Fruit fly (Drosophila melanogaster): Measurements from ENCODE around the gene robl37BC.

The robl37BC gene

DNA sequence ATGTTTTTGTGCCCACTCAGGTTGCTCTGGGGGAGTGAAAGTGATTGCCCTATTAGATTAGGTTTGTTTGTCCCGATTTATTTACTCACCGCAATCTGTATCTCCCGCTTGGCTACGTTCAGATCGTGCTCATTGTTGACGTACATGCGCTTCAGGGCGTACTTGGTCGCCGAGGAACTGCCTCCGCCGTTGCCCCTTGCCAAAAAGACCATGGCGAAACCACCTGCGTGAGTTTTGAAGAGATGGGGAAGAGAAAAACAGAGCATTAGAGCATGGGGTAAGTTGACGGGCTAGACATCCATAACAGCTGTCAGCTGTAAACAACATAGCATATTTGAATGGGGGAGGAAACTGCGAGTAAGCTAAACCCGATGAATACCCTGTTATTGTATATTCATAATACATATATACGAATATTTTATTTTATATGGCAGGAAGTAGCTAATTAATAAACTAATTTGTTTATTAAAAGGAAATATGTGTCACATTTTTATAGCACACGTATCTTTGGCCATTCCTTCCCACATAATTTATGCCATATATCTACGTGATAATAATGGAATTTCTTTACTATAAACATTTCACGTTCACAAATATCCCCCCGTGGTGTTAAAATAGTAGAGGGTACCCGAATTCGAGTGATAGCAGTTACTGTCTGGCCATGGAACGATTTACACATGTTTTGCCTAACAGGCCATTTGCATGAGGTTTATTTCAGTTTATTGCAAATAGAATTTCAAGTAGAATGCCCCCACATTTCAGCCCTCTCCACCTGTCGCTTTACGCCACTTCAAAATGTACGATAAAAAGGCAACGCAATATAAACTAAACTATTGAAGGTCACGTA, 45.1 kb upstream of the robl37BC start (continued):
- no peak for TF ChIP-seq CG12155 (GFP tag; optimal IDR thresholded peaks at IDR 0.05)
- no peak for TF ChIP-seq CG4282 (GFP tag; optimal IDR thresholded peaks at IDR 0.05)
- TF ChIP-seq da (GFP tag; optimal IDR thresholded peaks at IDR 0.05), result no peak
- TF ChIP-seq CG17912 (GFP tag; optimal IDR thresholded peaks at IDR 0.05), result no peak
- TF ChIP-seq CG4617 (GFP tag; optimal IDR thresholded peaks at IDR 0.05; ENCODE audit: borderline replicate concordance), result no peak
- TF ChIP-seq insv (GFP tag; optimal IDR thresholded peaks at IDR 0.05), result no peak
- TF ChIP-seq tx (GFP tag; optimal IDR thresholded peaks at IDR 0.05), result no peak
- no peak for TF ChIP-seq CG30020 (tag; optimal IDR thresholded peaks at IDR 0.05)
- no peak for TF ChIP-seq exex (tag; optimal IDR thresholded peaks at IDR 0.05)
- TF ChIP-seq CG1792 (GFP tag; optimal IDR thresholded peaks at IDR 0.05), result no peak
- no peak for TF ChIP-seq CG5180 (GFP tag; optimal IDR thresholded peaks at IDR 0.05)
- no peak for TF ChIP-seq CG4854 (GFP tag; optimal IDR thresholded peaks at IDR 0.05)
- TF ChIP-seq bigmax (GFP tag; optimal IDR thresholded peaks at IDR 0.05), result no peak
- peak; percentile 47 for TF ChIP-seq Hmr (GFP tag; optimal IDR thresholded peaks at IDR 0.05)
- no peak for TF ChIP-seq CG31441 (GFP tag; IDR thresholded peaks at IDR 0.05)
- TF ChIP-seq CG3407 (GFP tag; optimal IDR thresholded peaks at IDR 0.05), result no peak
- no peak for TF ChIP-seq Stat92E (GFP tag; optimal IDR thresholded peaks at IDR 0.05)
- no peak for TF ChIP-seq H15 (GFP tag; IDR thresholded peaks at IDR 0.05)
- no peak for TF ChIP-seq her (GFP tag; optimal IDR thresholded peaks at IDR 0.05)
- no peak for TF ChIP-seq CG10431 (GFP tag; optimal IDR thresholded peaks at IDR 0.05)
- TF ChIP-seq Ravus (GFP tag; IDR thresholded peaks at IDR 0.05), result peak; percentile 23; the same call in 1 of the 2 replicates
- TF ChIP-seq ems (GFP tag; optimal IDR thresholded peaks at IDR 0.05), result no peak
- TF ChIP-seq CG9609 (GFP tag; optimal IDR thresholded peaks at IDR 0.05), result no peak
- TF ChIP-seq ac (GFP tag; optimal IDR thresholded peaks at IDR 0.05), result no peak
- TF ChIP-seq Dip3 (GFP tag; optimal IDR thresholded peaks at IDR 0.05), result no peak
- no peak for TF ChIP-seq hth (optimal IDR thresholded peaks at IDR 0.05)
- no peak for TF ChIP-seq Bgb (GFP tag; IDR thresholded peaks at IDR 0.05; ENCODE audit: partially characterized antibody)
- TF ChIP-seq sens-2 (GFP tag; IDR thresholded peaks at IDR 0.05), result no peak
- TF ChIP-seq CG7745 (tag; optimal IDR thresholded peaks at IDR 0.05), result no peak
- TF ChIP-seq CG11504 (tag; optimal IDR thresholded peaks at IDR 0.05), result peak; percentile 43
- TF ChIP-seq Fer1 (GFP tag; optimal IDR thresholded peaks at IDR 0.05), result peak; percentile 54
- TF ChIP-seq az2 (GFP tag; optimal IDR thresholded peaks at IDR 0.05), result no peak
- no peak for TF ChIP-seq Oaz (GFP tag; IDR thresholded peaks at IDR 0.05)
- no peak for TF ChIP-seq mam (GFP tag; optimal IDR thresholded peaks at IDR 0.05)
- TF ChIP-seq CG16779 (GFP tag; IDR thresholded peaks at IDR 0.05), result peak; percentile 40; the same call in 1 of the 2 replicates
- no peak for TF ChIP-seq CG2116 (GFP tag; optimal IDR thresholded peaks at IDR 0.05)
- TF ChIP-seq chinmo (GFP tag; IDR thresholded peaks at IDR 0.05; ENCODE audit: partially characterized antibody), result peak; percentile 74; the same call in 1 of the 4 replicates
- TF ChIP-seq CTCF (GFP tag; optimal IDR thresholded peaks at IDR 0.05), result no peak
- no peak for TF ChIP-seq CkIIα-i1 (GFP tag; IDR thresholded peaks at IDR 0.05)
- TF ChIP-seq pros (GFP tag; optimal IDR thresholded peaks at IDR 0.05), result no peak
- no peak for TF ChIP-seq dan (GFP tag; IDR thresholded peaks at IDR 0.05)
- TF ChIP-seq slbo (GFP tag; IDR thresholded peaks at IDR 0.05), result peak; percentile 74
- TF ChIP-seq jigr1 (GFP tag; IDR thresholded peaks at IDR 0.05), result no peak
- TF ChIP-seq knrl (GFP tag; IDR thresholded peaks at IDR 0.05; ENCODE audit: partially characterized antibody), result no peak
- TF ChIP-seq odd (GFP tag; optimal IDR thresholded peaks at IDR 0.05), result no peak
- TF ChIP-seq HLH54F (GFP tag; optimal IDR thresholded peaks at IDR 0.05), result no peak
- TF ChIP-seq fd96Cb (tag; optimal IDR thresholded peaks at IDR 0.05), result peak; percentile 34
- no peak for TF ChIP-seq CG18262 (tag; optimal IDR thresholded peaks at IDR 0.05)
- TF ChIP-seq pnt (GFP tag; optimal IDR thresholded peaks at IDR 0.05), result no peak
- TF ChIP-seq CG3281 (GFP tag; optimal IDR thresholded peaks at IDR 0.05), result peak; percentile 77

Measured in whole organism, embryonic.